Worm (Caenorhabditis elegans) whole organism, L3 larva: ENCODE measurements around the gene parp-2.

Experiments
- R02D3.7 ChIP-seq: fragments of 150-350 bp; optimal IDR thresholded peaks from 2 replicates; lab custom pipeline; 2014; ENCODE audit warnings: missing biosample characterization, missing genetic modification characterization
- ZK546.5 ChIP-seq: sonication (generic microtip); optimal IDR thresholded peaks from 2 replicates; lab custom pipeline; 2017; ENCODE audit warnings: missing biosample characterization, missing genetic modification characterization
- aly-2 ChIP-seq: fragments of 150-350 bp; optimal IDR thresholded peaks from 2 replicates; lab custom pipeline; 2014; ENCODE audit warnings: missing biosample characterization, missing genetic modification characterization
- ama-1 ChIP-seq: fragments of 150-350 bp; optimal IDR thresholded peaks from 2 replicates; lab custom pipeline; 2018
- ceh-16 ChIP-seq: sonication (generic microtip); optimal IDR thresholded peaks from 2 replicates; lab custom pipeline; 2017; ENCODE audit warnings: missing biosample characterization, missing genetic modification characterization
- ceh-28 ChIP-seq: fragments of 150-350 bp; optimal IDR thresholded peaks from 2 replicates; lab custom pipeline; 2014; ENCODE audit warnings: missing biosample characterization, missing genetic modification reagents, missing genetic modification characterization
- ceh-82 ChIP-seq: fragments of 150-350 bp; optimal IDR thresholded peaks from 2 replicates; lab custom pipeline; 2014; ENCODE audit warnings: missing biosample characterization, missing genetic modification characterization
- daf-12 ChIP-seq: fragments of 150-350 bp; optimal IDR thresholded peaks from 2 replicates; lab custom pipeline; 2014; ENCODE audit warnings: missing biosample characterization, missing genetic modification reagents, missing genetic modification characterization
- egl-27 ChIP-seq: sonication (generic microtip); optimal IDR thresholded peaks from 4 replicates; lab custom pipeline; 2017; ENCODE audit warnings: missing biosample characterization, missing genetic modification reagents, missing genetic modification characterization
- egl-5 ChIP-seq: fragments of 150-350 bp; optimal IDR thresholded peaks from 2 replicates; lab custom pipeline; 2017; ENCODE audit warnings: missing biosample characterization, missing genetic modification reagents, missing genetic modification characterization, inconsistent platforms
- elt-1 ChIP-seq: fragments of 150-350 bp; optimal IDR thresholded peaks from 2 replicates; lab custom pipeline; 2014; ENCODE audit warnings: missing biosample characterization, missing genetic modification characterization
- elt-2 ChIP-seq: sonication (generic microtip); optimal IDR thresholded peaks from 2 replicates; lab custom pipeline; 2016; ENCODE audit warnings: missing genetic modification reagents, mild to moderate bottlenecking, missing genetic modification characterization, missing compliant biosample characterization
- elt-3 ChIP-seq, 3 experiments: fragments of 150-350 bp in 1 of 3; sonication (generic microtip) in 2 of 3; optimal IDR thresholded peaks; 2 replicates in 2 of 3; 4 replicates in 1 of 3; lab custom pipeline; 2014 to 2017; ENCODE audit warnings: missing biosample characterization in 3 of 3, missing genetic modification characterization in 3 of 3
- eor-1 ChIP-seq, 2 experiments: fragments of 150-350 bp; optimal IDR thresholded peaks; 2 replicates each; lab custom pipeline; 2014 to 2018; ENCODE audit warnings: missing biosample characterization in 2 of 2, missing genetic modification characterization in 2 of 2
- fkh-10 ChIP-seq: sonication (generic microtip); optimal IDR thresholded peaks from 2 replicates; lab custom pipeline; 2017; ENCODE audit warnings: missing biosample characterization, missing genetic modification reagents, missing genetic modification characterization
- fkh-2 ChIP-seq: fragments of 150-350 bp; optimal IDR thresholded peaks from 2 replicates; lab custom pipeline; 2014; ENCODE audit warnings: missing biosample characterization, missing genetic modification reagents, missing genetic modification characterization
- fos-1 ChIP-seq: fragments of 150-350 bp; optimal IDR thresholded peaks from 2 replicates; lab custom pipeline; 2014; ENCODE audit warnings: missing biosample characterization, missing genetic modification characterization
- hmg-11 ChIP-seq: sonication (generic microtip); optimal IDR thresholded peaks from 2 replicates; lab custom pipeline; 2016; ENCODE audit warnings: missing genetic modification characterization, missing compliant biosample characterization
- jun-1 ChIP-seq: fragments of 150-350 bp; optimal IDR thresholded peaks from 2 replicates; lab custom pipeline; 2014; ENCODE audit warnings: missing biosample characterization, missing genetic modification reagents, missing genetic modification characterization
- lin-15B ChIP-seq: fragments of 150-350 bp; optimal IDR thresholded peaks from 2 replicates; lab custom pipeline; 2014; ENCODE audit warnings: missing biosample characterization, missing genetic modification characterization
- lin-39 ChIP-seq: fragments of 150-350 bp; optimal IDR thresholded peaks from 2 replicates; lab custom pipeline; 2018; ENCODE audit warnings: missing biosample characterization, missing genetic modification reagents, missing genetic modification characterization
- lsy-12 ChIP-seq: sonication (generic microtip); optimal IDR thresholded peaks from 2 replicates; lab custom pipeline; 2016; ENCODE audit warnings: mild to moderate bottlenecking, missing genetic modification characterization, missing compliant biosample characterization
- mdl-1 ChIP-seq: fragments of 150-350 bp; optimal IDR thresholded peaks from 2 replicates; lab custom pipeline; 2014; ENCODE audit warnings: missing biosample characterization, missing genetic modification characterization
- mml-1 ChIP-seq: fragments of 150-350 bp; sonication (generic microtip); optimal IDR thresholded peaks from 3 replicates; lab custom pipeline; 2014; ENCODE audit warnings: missing biosample characterization, missing genetic modification characterization
- nfya-1 ChIP-seq: sonication (generic microtip); optimal IDR thresholded peaks from 2 replicates; lab custom pipeline; 2017; ENCODE audit warnings: missing genetic modification characterization, mild to moderate bottlenecking, missing compliant biosample characterization, antibody characterized with exemption, moderate library complexity; ENCODE audit not compliant: insufficient read depth
- nhr-11 ChIP-seq: fragments of 150-350 bp; optimal IDR thresholded peaks from 2 replicates; lab custom pipeline; 2014; ENCODE audit warnings: missing biosample characterization, missing genetic modification characterization
- nhr-12 ChIP-seq: fragments of 150-350 bp; optimal IDR thresholded peaks from 2 replicates; lab custom pipeline; 2014; ENCODE audit warnings: missing biosample characterization, missing genetic modification characterization
- nhr-23 ChIP-seq: fragments of 150-350 bp; optimal IDR thresholded peaks from 2 replicates; lab custom pipeline; 2014; ENCODE audit warnings: missing biosample characterization, missing genetic modification reagents, missing genetic modification characterization
- nhr-237 ChIP-seq: fragments of 150-350 bp; optimal IDR thresholded peaks from 2 replicates; lab custom pipeline; 2014; ENCODE audit warnings: missing biosample characterization, missing genetic modification characterization
- nhr-25 ChIP-seq: sonication (generic microtip); optimal IDR thresholded peaks from 2 replicates; lab custom pipeline; 2017; ENCODE audit warnings: missing biosample characterization, missing genetic modification characterization
- nhr-28 ChIP-seq: fragments of 150-350 bp; optimal IDR thresholded peaks from 2 replicates; lab custom pipeline; 2014; ENCODE audit warnings: missing biosample characterization, missing genetic modification characterization
- nhr-43 ChIP-seq: sonication (generic microtip); optimal IDR thresholded peaks from 2 replicates; lab custom pipeline; 2016; ENCODE audit warnings: mild to moderate bottlenecking, missing genetic modification characterization, missing compliant biosample characterization; ENCODE audit not compliant: poor library complexity, severe bottlenecking
- nhr-67 ChIP-seq: fragments of 150-350 bp; optimal IDR thresholded peaks from 2 replicates; lab custom pipeline; 2014; ENCODE audit warnings: missing biosample characterization, missing genetic modification characterization
- nhr-77 ChIP-seq: fragments of 150-350 bp; optimal IDR thresholded peaks from 2 replicates; lab custom pipeline; 2014; ENCODE audit warnings: missing biosample characterization, missing genetic modification characterization
- pha-4 ChIP-seq: fragments of 150-350 bp; optimal IDR thresholded peaks from 2 replicates; lab custom pipeline; 2014; ENCODE audit warnings: missing biosample characterization, missing genetic modification reagents, missing genetic modification characterization
- pqm-1 ChIP-seq: fragments of 150-350 bp; optimal IDR thresholded peaks from 2 replicates; lab custom pipeline; 2017; ENCODE audit warnings: missing biosample characterization, missing genetic modification characterization, inconsistent platforms
- sea-2 ChIP-seq: fragments of 150-350 bp; sonication (generic microtip); optimal IDR thresholded peaks from 4 replicates; lab custom pipeline; 2014; ENCODE audit warnings: missing biosample characterization, missing genetic modification reagents, missing genetic modification characterization
- skn-1 ChIP-seq: fragments of 150-350 bp; optimal IDR thresholded peaks from 2 replicates; lab custom pipeline; 2014; ENCODE audit warnings: missing biosample characterization, missing genetic modification characterization
- snpc-4 ChIP-seq: fragments of 150-350 bp; optimal IDR thresholded peaks from 2 replicates; lab custom pipeline; 2014; ENCODE audit warnings: missing biosample characterization, missing genetic modification characterization
- tbx-2 ChIP-seq: sonication (generic microtip); optimal IDR thresholded peaks from 2 replicates; lab custom pipeline; 2016; ENCODE audit warnings: mild to moderate bottlenecking, missing genetic modification characterization, missing compliant biosample characterization
- unc-39 ChIP-seq: sonication (generic microtip); optimal IDR thresholded peaks from 4 replicates; lab custom pipeline; 2017; ENCODE audit warnings: missing biosample characterization, missing genetic modification characterization
- unc-62 ChIP-seq: fragments of 150-350 bp; sonication (generic microtip); optimal IDR thresholded peaks from 4 replicates; lab custom pipeline; 2014; ENCODE audit warnings: missing biosample characterization, missing genetic modification reagents, missing genetic modification characterization
- zag-1 ChIP-seq: fragments of 150-350 bp; optimal IDR thresholded peaks from 2 replicates; lab custom pipeline; 2014; ENCODE audit warnings: missing biosample characterization, missing genetic modification characterization
- ztf-11 ChIP-seq: fragments of 150-350 bp; optimal IDR thresholded peaks from 2 replicates; lab custom pipeline; 2014; ENCODE audit warnings: missing biosample characterization, missing genetic modification characterization
- ztf-4 ChIP-seq: fragments of 150-350 bp; optimal IDR thresholded peaks from 2 replicates; lab custom pipeline; 2014; ENCODE audit warnings: missing biosample characterization, missing genetic modification characterization

The parp-2 gene

DNA sequence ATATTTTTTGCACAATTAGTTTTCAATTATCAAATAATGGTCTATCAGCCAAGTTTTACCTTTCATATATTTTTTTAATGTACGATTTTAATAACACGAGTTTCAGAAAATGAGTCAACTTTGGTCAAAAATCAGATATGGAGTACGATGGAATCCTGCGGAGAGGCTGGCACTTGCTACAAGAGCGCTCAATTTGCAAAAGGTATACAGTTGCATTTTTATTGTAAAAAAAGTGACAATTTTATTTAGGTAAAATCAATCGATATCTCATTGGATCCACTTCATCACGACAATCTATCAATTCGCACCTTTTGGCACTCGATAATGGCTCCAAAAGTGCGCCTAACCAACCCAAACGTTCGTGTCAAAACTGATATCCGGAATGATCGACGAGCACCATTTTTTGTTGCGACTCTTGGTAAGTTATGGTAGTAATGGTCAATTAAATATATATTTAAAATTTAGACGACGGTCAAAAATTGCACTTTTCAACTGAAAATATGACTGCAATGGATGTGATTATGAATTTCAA is 4.7 kb downstream of the parp-2 start, which contains the start of gene mrpl-53:
Gene mrpl-53 (plus strand): TSS at position 107 of the 532 bp plus-strand sequence.
- TF ChIP-seq tbx-2 (tag; lab: Kevin White, UChicago) (no peak), lin-15B (tag; lab: Kevin White, UChicago) (no peak), aly-2 (tag; lab: Kevin White, UChicago) (no peak), nhr-23 (tag; lab: Kevin White, UChicago) (peak; percentile 16), ztf-11 (tag; lab: Kevin White, UChicago) (no peak), snpc-4 (tag; lab: Kevin White, UChicago) (no peak), ZK546.5 (no peak), fos-1 (tag; lab: Kevin White, UChicago) (no peak)

DNA sequence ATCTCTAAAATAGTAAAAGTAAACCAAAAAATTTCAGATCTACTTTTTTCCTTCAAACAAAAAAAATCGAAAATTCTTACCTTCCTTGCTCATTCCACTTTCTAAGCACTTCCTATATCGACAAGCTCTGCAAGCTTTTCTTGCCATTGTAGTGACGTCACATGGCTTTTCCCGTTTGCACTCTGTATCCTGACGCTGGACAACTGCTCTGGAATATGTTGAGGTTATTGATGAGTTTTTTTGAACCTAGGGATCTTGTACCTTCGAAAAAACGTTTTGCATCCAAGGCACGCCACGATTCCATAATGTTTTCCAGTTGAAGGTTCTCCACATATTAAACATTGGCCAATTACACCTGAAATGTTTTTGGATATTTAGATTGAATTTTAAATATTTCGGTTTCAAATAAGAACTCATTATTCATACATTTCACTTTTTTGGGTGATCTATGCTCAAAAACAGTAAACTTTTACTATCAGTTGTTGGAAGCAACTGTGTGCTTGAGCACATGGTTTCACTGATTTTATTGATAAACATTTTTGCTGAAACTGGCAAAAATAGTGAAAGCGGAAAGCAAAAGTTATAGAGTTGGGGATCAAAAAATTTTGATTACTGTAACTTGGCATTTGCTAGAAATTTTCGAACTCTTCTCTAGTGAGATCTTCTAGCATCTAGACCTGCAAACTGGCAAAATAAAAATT is 7.3 kb downstream of the parp-2 start:
- TF ChIP-seq elt-1 (tag; lab: Kevin White, UChicago) (no peak), jun-1 (tag; lab: Kevin White, UChicago) (no peak), egl-5 (tag; lab: Kevin White, UChicago) (no peak), egl-27 (tag; lab: Kevin White, UChicago) (no peak), pqm-1 (peak; percentile 91), pha-4 (tag; lab: Kevin White, UChicago) (peak; percentile 48), ceh-82 (tag; lab: Kevin White, UChicago) (no peak), ama-1 (lab: Kevin White, UChicago) (peak; percentile 66), nhr-43 (peak; percentile 0), elt-2 (tag; lab: Kevin White, UChicago) (peak; percentile 37)
- TF ChIP-seq, all 47 proteins: peak for 5

DNA sequence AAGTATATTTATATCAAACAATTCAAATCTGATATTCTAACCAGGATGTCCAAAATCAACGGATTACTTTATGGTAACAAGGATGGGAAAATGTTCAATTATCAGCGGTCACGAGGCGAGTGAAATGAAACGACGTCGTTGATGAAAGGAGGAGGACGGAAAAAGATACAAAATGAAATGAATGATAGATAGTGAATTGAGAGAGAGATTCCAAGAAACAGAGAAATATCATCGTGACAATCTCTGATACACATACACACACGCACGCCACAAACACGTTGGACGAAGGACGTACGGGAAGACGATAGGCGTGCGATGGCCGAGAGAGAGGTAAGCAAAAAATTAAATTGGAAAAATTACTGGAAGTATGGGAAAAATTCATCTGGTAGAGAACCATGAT is 8.2 kb downstream of the parp-2 start:
- peak; percentile 71 for TF ChIP-seq nhr-11 (tag; lab: Kevin White, UChicago)
- TF ChIP-seq nhr-25 (tag; lab: Kevin White, UChicago) = peak; percentile 91
- TF ChIP-seq ceh-28 (tag; lab: Kevin White, UChicago) = peak; percentile 24
- no peak for TF ChIP-seq zag-1 (tag; lab: Kevin White, UChicago)
- peak; percentile 91 for TF ChIP-seq nhr-23 (tag; lab: Kevin White, UChicago)
- TF ChIP-seq eor-1 (tag; optimal IDR thresholded peaks at IDR 0.05; lab: Kevin White, UChicago) = no peak
- peak; percentile 39 for TF ChIP-seq lsy-12 (tag; lab: Kevin White, UChicago)
- TF ChIP-seq nhr-43 = peak; percentile 80
- no peak for TF ChIP-seq ceh-16 (tag; lab: Kevin White, UChicago)
- TF ChIP-seq aly-2 (tag; lab: Kevin White, UChicago) = no peak
- no peak for TF ChIP-seq elt-3 (tag; optimal IDR thresholded peaks at IDR 0.05; lab: Kevin White, UChicago)
- no peak for TF ChIP-seq nhr-67 (tag; lab: Kevin White, UChicago)
- no peak for TF ChIP-seq elt-1 (tag; lab: Kevin White, UChicago)
- no peak for TF ChIP-seq mml-1 (tag; lab: Kevin White, UChicago)
- TF ChIP-seq sea-2 = no peak
- TF ChIP-seq R02D3.7 (tag; lab: Kevin White, UChicago) = no peak
- TF ChIP-seq nhr-28 (tag; lab: Kevin White, UChicago) = no peak
- no peak for TF ChIP-seq nhr-77 (tag; lab: Kevin White, UChicago)
- TF ChIP-seq egl-27 (tag; lab: Kevin White, UChicago) = no peak
- TF ChIP-seq mdl-1 = peak; percentile 91
- no peak for TF ChIP-seq egl-5 (tag; lab: Kevin White, UChicago)
- no peak for TF ChIP-seq unc-39 (tag; lab: Kevin White, UChicago)
- no peak for TF ChIP-seq nhr-12 (tag; lab: Kevin White, UChicago)
- peak; percentile 70 for TF ChIP-seq jun-1 (tag; lab: Kevin White, UChicago)
- TF ChIP-seq unc-62 = peak; percentile 30
- peak; percentile 81 for TF ChIP-seq ama-1 (lab: Kevin White, UChicago)
- TF ChIP-seq skn-1 (tag; lab: Kevin White, UChicago) = peak; percentile 2
- TF ChIP-seq fkh-2 (tag; lab: Kevin White, UChicago) = no peak
- TF ChIP-seq elt-2 (tag; lab: Kevin White, UChicago) = peak; percentile 71
- TF ChIP-seq ztf-11 (tag; lab: Kevin White, UChicago) = no peak
- TF ChIP-seq nfya-1 (tag; lab: Kevin White, UChicago) = peak; percentile 53
- peak; percentile 71 for TF ChIP-seq pqm-1
- peak; percentile 33 for TF ChIP-seq tbx-2 (tag; lab: Kevin White, UChicago)
- TF ChIP-seq pha-4 (tag; lab: Kevin White, UChicago) = peak; percentile 28
- TF ChIP-seq nhr-237 (tag; lab: Kevin White, UChicago) = no peak
- no peak for TF ChIP-seq lin-39 (tag; lab: Kevin White, UChicago)
- no peak for TF ChIP-seq ZK546.5
- no peak for TF ChIP-seq lin-15B (tag; lab: Kevin White, UChicago)
- no peak for TF ChIP-seq daf-12 (tag; lab: Kevin White, UChicago)
- TF ChIP-seq snpc-4 (tag; lab: Kevin White, UChicago) = no peak
- TF ChIP-seq ceh-82 (tag; lab: Kevin White, UChicago) = no peak
- TF ChIP-seq fos-1 (tag; lab: Kevin White, UChicago) = no peak
- TF ChIP-seq hmg-11 (tag; lab: Kevin White, UChicago) = no peak
- no peak for TF ChIP-seq ztf-4
- TF ChIP-seq fkh-10 (GFP tag; lab: Kevin White, UChicago) = no peak
